Worm (Caenorhabditis elegans) whole organism, L1 larva: ENCODE data around the gene sru-2.

Source experiments
- C04F5.9 ChIP-seq: sonication (generic microtip); optimal IDR thresholded peaks from 2 replicates; lab custom pipeline; 2016; ENCODE audit warnings: missing genetic modification characterization, missing compliant biosample characterization
- C34B4.2 ChIP-seq: sonication (generic microtip); optimal IDR thresholded peaks from 2 replicates; lab custom pipeline; 2017; ENCODE audit warnings: mild to moderate bottlenecking, missing genetic modification characterization, missing compliant biosample characterization
- aha-1 ChIP-seq: fragments of 150-350 bp; optimal IDR thresholded peaks from 2 replicates; lab custom pipeline; 2014; ENCODE audit warnings: missing biosample characterization, missing genetic modification characterization
- ama-1 ChIP-seq: fragments of 150-350 bp; optimal IDR thresholded peaks from 2 replicates; lab custom pipeline; 2014
- blmp-1 ChIP-seq: fragments of 150-350 bp; optimal IDR thresholded peaks from 2 replicates; lab custom pipeline; 2014; ENCODE audit warnings: missing biosample characterization, missing genetic modification characterization
- ceh-82 ChIP-seq, 3 experiments: fragments of 150-350 bp in 1 of 3; sonication (generic microtip) in 2 of 3; optimal IDR thresholded peaks; 2 replicates each; lab custom pipeline; 2014 to 2017; ENCODE audit warnings: missing biosample characterization in 3 of 3, missing genetic modification characterization in 3 of 3
- ces-1 ChIP-seq: fragments of 150-350 bp; optimal IDR thresholded peaks from 2 replicates; lab custom pipeline; 2014; ENCODE audit warnings: missing biosample characterization, missing genetic modification reagents, missing genetic modification characterization
- dsc-1 ChIP-seq: sonication (generic microtip); optimal IDR thresholded peaks from 2 replicates; lab custom pipeline; 2016; ENCODE audit warnings: mild to moderate bottlenecking, missing genetic modification characterization, missing compliant biosample characterization
- efl-3 ChIP-seq: fragments of 200-800 bp; sonication (Bioruptor generic); optimal IDR thresholded peaks from 2 replicates; lab custom pipeline; 2018; ENCODE audit warnings: mild to moderate bottlenecking, missing genetic modification characterization, missing compliant biosample characterization
- elt-2 ChIP-seq: sonication (generic microtip); optimal IDR thresholded peaks from 2 replicates; lab custom pipeline; 2016; ENCODE audit warnings: missing genetic modification characterization, mild to moderate bottlenecking, inconsistent platforms, missing compliant biosample characterization, missing genetic modification reagents
- fkh-8 ChIP-seq: sonication (generic microtip); optimal IDR thresholded peaks from 2 replicates; lab custom pipeline; 2016; ENCODE audit warnings: mild to moderate bottlenecking, missing genetic modification characterization, missing compliant biosample characterization
- fos-1 ChIP-seq: fragments of 150-350 bp; optimal IDR thresholded peaks from 2 replicates; lab custom pipeline; 2014; ENCODE audit warnings: missing biosample characterization, missing genetic modification characterization
- grh-1 ChIP-seq: fragments of 200-800 bp; sonication (Bioruptor generic); IDR thresholded peaks from 2 replicates; pipeline ENCODE4 v1.3.6; 2022; ENCODE audit warnings: missing genetic modification reagents, missing genetic modification characterization, missing compliant biosample characterization
- hlh-17 ChIP-seq: fragments of 200-800 bp; sonication (Bioruptor generic); optimal IDR thresholded peaks from 2 replicates; lab custom pipeline; 2018; ENCODE audit warnings: missing genetic modification characterization, mild to moderate bottlenecking, missing compliant biosample characterization, moderate library complexity, borderline replicate concordance
- hlh-4 ChIP-seq: sonication (generic microtip); optimal IDR thresholded peaks from 2 replicates; lab custom pipeline; 2016; ENCODE audit warnings: mild to moderate bottlenecking, missing genetic modification characterization, missing compliant biosample characterization
- jun-1 ChIP-seq: fragments of 150-350 bp; optimal IDR thresholded peaks from 2 replicates; lab custom pipeline; 2014; ENCODE audit warnings: missing biosample characterization, missing genetic modification reagents, missing genetic modification characterization
- lin-14 ChIP-seq: fragments of 200-800 bp; sonication (Bioruptor generic); optimal IDR thresholded peaks from 2 replicates; lab custom pipeline; 2018; ENCODE audit warnings: mild to moderate bottlenecking, missing genetic modification characterization, moderate library complexity, missing compliant biosample characterization
- lin-15B ChIP-seq: fragments of 150-350 bp; sonication (generic microtip); optimal IDR thresholded peaks from 3 replicates; lab custom pipeline; 2014; ENCODE audit warnings: missing biosample characterization, missing genetic modification characterization
- lir-3 ChIP-seq: sonication (generic microtip); optimal IDR thresholded peaks from 2 replicates; lab custom pipeline; 2016; ENCODE audit warnings: mild to moderate bottlenecking, missing genetic modification characterization, moderate library complexity, missing compliant biosample characterization; ENCODE audit not compliant: poor library complexity
- mep-1 ChIP-seq: fragments of 150-350 bp; optimal IDR thresholded peaks from 2 replicates; lab custom pipeline; 2014; ENCODE audit warnings: missing biosample characterization, missing genetic modification characterization
- nhr-20 ChIP-seq: sonication (generic microtip); optimal IDR thresholded peaks from 2 replicates; lab custom pipeline; 2016; ENCODE audit warnings: mild to moderate bottlenecking, missing genetic modification characterization, missing compliant biosample characterization
- nhr-71 ChIP-seq: sonication (generic microtip); optimal IDR thresholded peaks from 2 replicates; lab custom pipeline; 2016; ENCODE audit warnings: mild to moderate bottlenecking, missing genetic modification characterization, moderate library complexity, missing compliant biosample characterization
- nhr-85 ChIP-seq: sonication (generic microtip); peaks from one replicate; lab custom pipeline; 2016; ENCODE audit warnings: missing genetic modification characterization, inconsistent platforms, missing compliant biosample characterization
- nhr-90 ChIP-seq: sonication (generic microtip); optimal IDR thresholded peaks from 2 replicates; lab custom pipeline; 2016; ENCODE audit warnings: mild to moderate bottlenecking, missing genetic modification characterization, missing compliant biosample characterization; ENCODE audit not compliant: poor library complexity
- rnt-1 ChIP-seq: sonication (generic microtip); optimal IDR thresholded peaks from 2 replicates; lab custom pipeline; 2016; ENCODE audit warnings: mild to moderate bottlenecking, missing genetic modification characterization, moderate library complexity, missing compliant biosample characterization
- skn-1 ChIP-seq: fragments of 150-350 bp; optimal IDR thresholded peaks from 2 replicates; lab custom pipeline; 2014; ENCODE audit warnings: missing biosample characterization, missing genetic modification characterization
- unc-98 ChIP-seq: fragments of 200-800 bp; sonication (Bioruptor generic); IDR thresholded peaks from 2 replicates; pipeline ENCODE4 v1.3.6; 2022; ENCODE audit warnings: missing genetic modification characterization, missing compliant biosample characterization
- ztf-11 ChIP-seq, 2 experiments: sonication (generic microtip); optimal IDR thresholded peaks; 2 replicates each; lab custom pipeline; 2016 to 2017; ENCODE audit warnings: missing genetic modification characterization in 2 of 2, missing biosample characterization in 1 of 2, missing compliant biosample characterization in 1 of 2

The sru-2 gene

ce11 chrIV:9536124-9536523 is 50.1 kb downstream of the sru-2 start:
- TF ChIP-seq fkh-8 (tag; lab: Kevin White, UChicago) = no peak
- TF ChIP-seq grh-1 = no peak
- TF ChIP-seq nhr-20 = peak; percentile 16
- TF ChIP-seq unc-98 (GFP tag; lab: Robert Waterston, UW) = no peak
- no peak for TF ChIP-seq ceh-82 (tag; optimal IDR thresholded peaks at IDR 0.05; lab: Kevin White, UChicago)
- TF ChIP-seq lin-14 = peak; percentile 19
- no peak for TF ChIP-seq skn-1
- TF ChIP-seq dsc-1 (tag; lab: Kevin White, UChicago) = no peak
- no peak for TF ChIP-seq lir-3 (tag; lab: Kevin White, UChicago)
- peak; percentile 82 for TF ChIP-seq nhr-85 (tag; lab: Kevin White, UChicago)
- no peak for TF ChIP-seq efl-3 (GFP tag; lab: Kevin White, UChicago)
- TF ChIP-seq hlh-17 = no peak
- TF ChIP-seq lin-15B (tag; lab: Kevin White, UChicago) = no peak
- TF ChIP-seq ces-1 = no peak
- TF ChIP-seq nhr-90 (tag; lab: Kevin White, UChicago) = no peak
- peak; percentile 22 for TF ChIP-seq blmp-1
- no peak for TF ChIP-seq jun-1 (tag; lab: Kevin White, UChicago)
- no peak for TF ChIP-seq nhr-71
- no peak for TF ChIP-seq rnt-1 (tag; lab: Kevin White, UChicago)
- no peak for TF ChIP-seq mep-1 (tag; lab: Kevin White, UChicago)
- TF ChIP-seq C34B4.2 = no peak
- TF ChIP-seq hlh-4 = no peak
- no peak for TF ChIP-seq fos-1 (tag; lab: Kevin White, UChicago)
- no peak for TF ChIP-seq ama-1 (lab: Kevin White, UChicago)
- no peak for TF ChIP-seq elt-2 (tag; lab: Kevin White, UChicago)
- no peak for TF ChIP-seq ztf-11 (tag; optimal IDR thresholded peaks at IDR 0.05; lab: Kevin White, UChicago)
- TF ChIP-seq C04F5.9 (tag; lab: Kevin White, UChicago) = no peak
- TF ChIP-seq aha-1 (tag; lab: Kevin White, UChicago) = no peak
- TF ChIP-seq, all 84 proteins: peak for 4
